Fruit fly (Drosophila melanogaster): ENCODE data around the gene Nep7.
A peak's percentile ranks its signal among the peaks of the same experiment; 100 is the strongest.

Nep7 gene

DNA sequence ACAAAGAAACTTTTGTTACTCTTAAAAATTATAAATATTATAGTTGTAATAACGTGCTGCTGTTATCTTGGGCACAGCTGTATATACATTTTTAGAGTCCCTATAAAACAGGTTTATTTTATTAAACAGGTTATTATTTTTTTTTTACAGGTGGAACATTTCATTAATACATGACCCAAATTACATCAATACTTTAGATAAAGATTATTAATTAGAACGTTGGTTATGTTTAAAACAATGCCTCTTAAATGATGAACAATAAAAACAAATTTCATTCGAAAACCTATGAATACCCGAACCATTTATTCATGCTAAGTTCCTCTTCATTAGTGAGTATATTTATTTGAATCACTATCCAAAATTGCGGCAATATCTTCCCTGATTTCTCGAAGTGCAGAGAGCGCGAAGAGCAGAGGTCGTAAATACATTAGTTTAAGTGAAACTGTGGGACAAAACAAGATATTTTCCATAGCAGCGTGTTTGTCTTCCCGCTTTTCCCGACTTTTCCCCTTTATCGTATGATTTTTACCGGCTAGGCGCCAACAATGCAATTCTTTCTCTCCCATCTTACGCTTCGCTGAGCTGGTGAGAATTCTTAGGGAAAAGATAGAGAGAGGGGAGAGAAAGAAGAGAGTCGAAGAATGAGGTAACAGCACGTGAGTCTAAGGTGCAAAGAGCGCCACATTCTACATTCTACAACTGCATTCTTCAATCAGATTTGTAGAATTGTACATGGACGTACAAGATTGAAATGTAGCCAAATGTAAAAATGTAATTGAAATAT, 34.1 kb downstream of the Nep7 start:
- peak; percentile 15 for TF ChIP-seq CG17801 (GFP tag; optimal IDR thresholded peaks at IDR 0.05; ENCODE audit: partially characterized antibody)

DNA sequence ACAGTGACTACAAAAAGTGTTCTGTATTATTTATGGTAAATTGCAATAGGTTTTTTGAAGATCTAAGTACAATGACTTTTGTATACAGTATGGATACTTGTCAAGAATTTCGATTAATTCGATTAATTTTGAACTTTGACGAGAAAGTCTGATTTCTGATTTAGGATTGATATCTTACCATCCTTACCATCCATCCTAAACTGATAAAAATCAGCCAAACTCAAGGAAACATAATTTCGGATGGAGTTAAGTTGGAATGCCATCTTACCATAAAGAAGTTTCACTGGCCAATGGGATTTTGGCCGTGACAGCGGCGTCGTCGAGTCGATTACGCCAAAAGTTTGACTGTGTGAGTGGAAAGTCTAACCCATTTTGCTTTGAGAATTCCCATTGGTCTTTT, 35.9 kb downstream of the Nep7 start, which contains the start of gene CG4815:
CG4815 (minus strand) TSS at position 101 of the 400 bp plus-strand sequence.
- no peak for TF ChIP-seq CG17801 (GFP tag; optimal IDR thresholded peaks at IDR 0.05; ENCODE audit: partially characterized antibody)

DNA sequence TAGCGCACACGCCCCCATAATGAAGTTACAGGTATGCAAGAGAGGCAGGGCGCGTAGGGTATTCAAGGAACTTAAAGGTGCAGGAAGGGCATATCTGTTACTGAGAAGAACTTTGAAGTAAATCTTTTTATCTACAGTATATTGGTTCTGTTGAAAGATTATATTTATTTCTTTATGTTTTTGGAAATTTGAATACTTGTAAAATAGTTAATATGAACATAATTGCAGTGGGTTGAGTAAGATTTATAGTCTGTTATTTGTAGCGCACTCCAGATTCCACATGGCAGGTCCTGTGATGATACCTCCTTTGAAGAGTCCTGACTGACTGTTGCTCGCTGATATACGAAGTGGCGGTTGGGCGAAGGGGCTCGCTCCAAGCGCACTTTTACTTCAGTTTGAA, 49.3 kb downstream of the Nep7 start:
- TF ChIP-seq CG17801 (GFP tag; optimal IDR thresholded peaks at IDR 0.05; ENCODE audit: partially characterized antibody) = no peak
